Worm (Caenorhabditis elegans) whole organism, L2 larva: ENCODE data around the gene F54F12.1.

ENCODE experiments used
- ama-1 ChIP-seq: fragments of 150-350 bp; optimal IDR thresholded peaks from 2 replicates; lab custom pipeline; 2018; ENCODE audit warnings: inconsistent platforms
- mab-5 ChIP-seq: fragments of 150-350 bp; optimal IDR thresholded peaks from 2 replicates; lab custom pipeline; 2014; ENCODE audit warnings: missing biosample characterization, missing genetic modification characterization
- nhr-10 ChIP-seq: sonication (generic microtip); optimal IDR thresholded peaks from 2 replicates; lab custom pipeline; 2017; ENCODE audit warnings: missing biosample characterization, missing genetic modification characterization
- snpc-4 ChIP-seq: fragments of 150-350 bp; optimal IDR thresholded peaks from 2 replicates; lab custom pipeline; 2014; ENCODE audit warnings: missing biosample characterization, missing genetic modification characterization
- zag-1 ChIP-seq: fragments of 150-350 bp; optimal IDR thresholded peaks from 2 replicates; lab custom pipeline; 2014; ENCODE audit warnings: missing biosample characterization, missing genetic modification characterization

- peak; percentile 88 for TF ChIP-seq mab-5
- TF ChIP-seq ama-1, result peak; percentile 90
- TF ChIP-seq zag-1 (tag; lab: Kevin White, UChicago), result peak; percentile 98
- TF ChIP-seq nhr-10, result peak; percentile 64
- peak; percentile 73 for TF ChIP-seq snpc-4
Observed at ce11 chrIII:13070548-13071050, 15.4 kb upstream of the F54F12.1 start, which contains the start of gene Y39E4B.6.
